Fruit fly (Drosophila melanogaster) whole organism, embryonic: ENCODE data around the gene nudC.

Experiments used
- Ada2b ChIP-seq: fragments of 200-800 bp; sonication (Bioruptor generic); IDR thresholded peaks from 2 replicates; pipeline ENCODE4 v1.3.6; 2022; ENCODE audit warnings: missing biosample characterization, missing genetic modification characterization
- Adf1 ChIP-seq: fragments of 200-800 bp; sonication (Bioruptor generic); IDR thresholded peaks from 2 replicates; pipeline ENCODE4 v1.3.6; 2022; ENCODE audit warnings: missing biosample characterization, missing genetic modification characterization
- Aef1 ChIP-seq: fragments of 200-800 bp; sonication (Bioruptor generic); IDR thresholded peaks from 3 replicates; pipeline ENCODE4 v1.3.6; 2022; ENCODE audit warnings: missing biosample characterization, missing genetic modification characterization
- BEAF-32 ChIP-seq: fragments of 200-800 bp; sonication (Bioruptor generic); optimal IDR thresholded peaks from 3 replicates; lab custom pipeline; 2017; ENCODE audit warnings: missing biosample characterization, missing genetic modification characterization, mild to moderate bottlenecking, moderate library complexity, missing genetic modification reagents
- Bgb ChIP-seq: fragments of 200-800 bp; sonication (Bioruptor generic); IDR thresholded peaks from 2 replicates; pipeline ENCODE4 v1.3.6; 2022; ENCODE audit warnings: missing biosample characterization, missing genetic modification characterization; ENCODE audit not compliant: partially characterized antibody
- CG11398 ChIP-seq: fragments of 200-800 bp; sonication (Bioruptor generic); optimal IDR thresholded peaks from 2 replicates; lab custom pipeline; 2016; ENCODE audit warnings: missing biosample characterization, missing genetic modification characterization
- CG12155 ChIP-seq: fragments of 200-800 bp; sonication (Bioruptor generic); optimal IDR thresholded peaks from 3 replicates; lab custom pipeline; 2016; ENCODE audit warnings: missing biosample characterization, missing genetic modification characterization
- CG12299 ChIP-seq: fragments of 200-800 bp; sonication (Bioruptor generic); optimal IDR thresholded peaks from 2 replicates; lab custom pipeline; 2018; ENCODE audit warnings: missing biosample characterization, mild to moderate bottlenecking, missing genetic modification characterization
- CG12391 ChIP-seq: fragments of 200-800 bp; sonication (Bioruptor generic); optimal IDR thresholded peaks from 3 replicates; lab custom pipeline; 2018; ENCODE audit warnings: missing biosample characterization, mild to moderate bottlenecking, missing genetic modification characterization, moderate library complexity
- CG12769 ChIP-seq: fragments of 200-800 bp; sonication (Bioruptor generic); optimal IDR thresholded peaks from 2 replicates; lab custom pipeline; 2019; ENCODE audit warnings: missing biosample characterization, mild to moderate bottlenecking, missing genetic modification characterization, moderate library complexity
- CG15601 ChIP-seq: fragments of 200-800 bp; sonication (Bioruptor generic); optimal IDR thresholded peaks from 3 replicates; lab custom pipeline; 2019; ENCODE audit warnings: missing biosample characterization, mild to moderate bottlenecking, missing genetic modification characterization, moderate library complexity
- CG18262 ChIP-seq: fragments of 200-800 bp; optimal IDR thresholded peaks from 3 replicates; lab custom pipeline; 2019; ENCODE audit warnings: missing biosample characterization, mild to moderate bottlenecking, missing genetic modification characterization, moderate library complexity
- CG2199 ChIP-seq: fragments of 200-800 bp; sonication (Bioruptor generic); IDR thresholded peaks from 3 replicates; pipeline ENCODE4 v1.3.6; 2022; ENCODE audit warnings: missing biosample characterization, missing genetic modification characterization
- CG30403 ChIP-seq: fragments of 200-800 bp; sonication (Bioruptor generic); optimal IDR thresholded peaks from 3 replicates; lab custom pipeline; 2016; ENCODE audit warnings: missing biosample characterization, missing genetic modification characterization
- CG3726 ChIP-seq: fragments of 200-800 bp; sonication (Bioruptor generic); IDR thresholded peaks from 3 replicates; pipeline ENCODE4, ENCODE4 v1.3.6; 2022; ENCODE audit warnings: missing biosample characterization, missing genetic modification characterization
- CG43689 ChIP-seq: fragments of 200-800 bp; sonication (Bioruptor generic); IDR thresholded peaks from 2 replicates; pipeline ENCODE4 v1.3.6; 2022; ENCODE audit warnings: missing biosample characterization, missing genetic modification characterization
- CG7357 ChIP-seq: fragments of 200-800 bp; sonication (Bioruptor generic); IDR thresholded peaks from 3 replicates; pipeline ENCODE4 v1.3.6; 2022; ENCODE audit warnings: missing biosample characterization, missing genetic modification characterization
- CG7839 ChIP-seq: fragments of 200-800 bp; sonication (Bioruptor generic); optimal IDR thresholded peaks from 3 replicates; lab custom pipeline; 2018; ENCODE audit warnings: missing biosample characterization, mild to moderate bottlenecking, missing genetic modification characterization, moderate library complexity
- CG9215 ChIP-seq: fragments of 200-800 bp; sonication (Bioruptor generic); IDR thresholded peaks from 2 replicates; pipeline ENCODE4 v1.3.6; 2022; ENCODE audit warnings: missing biosample characterization, missing genetic modification characterization
- CG9437 ChIP-seq: fragments of 200-800 bp; sonication (Bioruptor generic); optimal IDR thresholded peaks from 2 replicates; lab custom pipeline; 2018; ENCODE audit warnings: missing biosample characterization, mild to moderate bottlenecking, missing genetic modification characterization
- CG9876 ChIP-seq: fragments of 200-800 bp; sonication (Bioruptor generic); optimal IDR thresholded peaks from 2 replicates; lab custom pipeline; 2016; ENCODE audit warnings: missing biosample characterization, missing genetic modification characterization
- CrebB ChIP-seq: fragments of 200-800 bp; sonication (Bioruptor generic); optimal IDR thresholded peaks from 3 replicates; lab custom pipeline; 2018; ENCODE audit warnings: missing biosample characterization, mild to moderate bottlenecking, missing genetic modification characterization
- Dip3 ChIP-seq: fragments of 200-800 bp; sonication (Bioruptor generic); optimal IDR thresholded peaks from 3 replicates; lab custom pipeline; 2016; ENCODE audit warnings: missing biosample characterization, missing genetic modification characterization
- Doc3 ChIP-seq: fragments of 200-800 bp; sonication (Bioruptor generic); IDR thresholded peaks from 3 replicates; pipeline ENCODE4 v1.3.6; 2022; ENCODE audit warnings: missing biosample characterization, missing genetic modification characterization; ENCODE audit not compliant: partially characterized antibody
- E2f1 ChIP-seq: fragments of 200-800 bp; sonication (Bioruptor generic); IDR thresholded peaks from 2 replicates; pipeline ENCODE4 v1.3.6; 2022; ENCODE audit warnings: missing biosample characterization, missing genetic modification characterization
- E2f2 ChIP-seq: fragments of 200-800 bp; sonication (Bioruptor generic); IDR thresholded peaks from 2 replicates; pipeline ENCODE4 v1.3.6; 2022; ENCODE audit warnings: missing biosample characterization, missing genetic modification characterization
- GATAe ChIP-seq: fragments of 200-800 bp; sonication (Bioruptor generic); conservative IDR thresholded peaks from 2 replicates; pipeline ENCODE4 v1.3.6; 2022; ENCODE audit warnings: missing biosample characterization, missing genetic modification characterization
- Mes4 ChIP-seq: fragments of 200-800 bp; sonication (Bioruptor generic); optimal IDR thresholded peaks from 2 replicates; lab custom pipeline; 2016; ENCODE audit warnings: missing biosample characterization, missing genetic modification characterization
- NFAT ChIP-seq: fragments of 200-800 bp; sonication (Bioruptor generic); IDR thresholded peaks from 2 replicates; pipeline ENCODE4 v1.3.6; 2022; ENCODE audit warnings: missing biosample characterization, missing genetic modification characterization
- NfI ChIP-seq: fragments of 200-800 bp; sonication (Bioruptor generic); optimal IDR thresholded peaks from 3 replicates; lab custom pipeline; 2018; ENCODE audit warnings: missing biosample characterization, mild to moderate bottlenecking, missing genetic modification characterization, moderate library complexity
- Oli ChIP-seq: fragments of 200-800 bp; sonication (Bioruptor generic); optimal IDR thresholded peaks from 2 replicates; lab custom pipeline; 2018; ENCODE audit warnings: missing biosample characterization, mild to moderate bottlenecking, missing genetic modification characterization, moderate library complexity
- PHDP ChIP-seq: fragments of 200-800 bp; sonication (Bioruptor generic); optimal IDR thresholded peaks from 3 replicates; lab custom pipeline; 2018; ENCODE audit warnings: missing biosample characterization, mild to moderate bottlenecking, missing genetic modification characterization, moderate library complexity
- Scr ChIP-seq: fragments of 200-800 bp; sonication (Bioruptor generic); IDR thresholded peaks from 2 replicates; pipeline ENCODE4 v1.3.6; 2022; ENCODE audit warnings: missing biosample characterization, missing genetic modification characterization; ENCODE audit not compliant: partially characterized antibody
- Sox102F ChIP-seq: fragments of 200-800 bp; sonication (Bioruptor generic); optimal IDR thresholded peaks from 2 replicates; lab custom pipeline; 2018; ENCODE audit warnings: missing biosample characterization, mild to moderate bottlenecking, missing genetic modification characterization, moderate library complexity
- ase ChIP-seq: fragments of 200-800 bp; sonication (Bioruptor generic); IDR thresholded peaks from 3 replicates; pipeline ENCODE4 v1.3.6; 2022; ENCODE audit warnings: missing biosample characterization, missing genetic modification characterization
- bcd ChIP-seq: fragments of 200-800 bp; sonication (Bioruptor generic); optimal IDR thresholded peaks from 2 replicates; lab custom pipeline; 2017; ENCODE audit warnings: missing biosample characterization, mild to moderate bottlenecking, missing genetic modification characterization
- btn ChIP-seq: fragments of 200-800 bp; sonication (Bioruptor generic); optimal IDR thresholded peaks from 2 replicates; lab custom pipeline; 2016; ENCODE audit warnings: missing biosample characterization, missing genetic modification characterization
- da ChIP-seq: fragments of 200-800 bp; sonication (Bioruptor generic); optimal IDR thresholded peaks from 2 replicates; lab custom pipeline; 2016; ENCODE audit warnings: missing biosample characterization, missing genetic modification characterization
- disco-r ChIP-seq: fragments of 200-800 bp; sonication (Bioruptor generic); optimal IDR thresholded peaks from 2 replicates; lab custom pipeline; 2016; ENCODE audit warnings: missing biosample characterization, missing genetic modification characterization
- dm ChIP-seq: fragments of 200-800 bp; sonication (Bioruptor generic); optimal IDR thresholded peaks from 3 replicates; lab custom pipeline; 2016; ENCODE audit warnings: missing biosample characterization, missing genetic modification characterization
- ems ChIP-seq: fragments of 200-800 bp; sonication (Bioruptor generic); optimal IDR thresholded peaks from 3 replicates; lab custom pipeline; 2016; ENCODE audit warnings: missing biosample characterization, missing genetic modification characterization
- en ChIP-seq: fragments of 200-800 bp; sonication (Bioruptor generic); optimal IDR thresholded peaks from 2 replicates; lab custom pipeline; 2016; ENCODE audit warnings: missing biosample characterization, missing genetic modification characterization
- esg ChIP-seq: fragments of 200-800 bp; sonication (Bioruptor generic); conservative IDR thresholded peaks from 2 replicates; pipeline ENCODE4 v1.3.6; 2022; ENCODE audit warnings: missing biosample characterization, missing genetic modification characterization
- exex ChIP-seq: fragments of 200-800 bp; sonication (Bioruptor generic); optimal IDR thresholded peaks from 4 replicates; lab custom pipeline; 2018; ENCODE audit warnings: missing biosample characterization, mild to moderate bottlenecking, missing genetic modification characterization, moderate library complexity
- gcm ChIP-seq: fragments of 200-800 bp; sonication (Bioruptor generic); optimal IDR thresholded peaks from 2 replicates; lab custom pipeline; 2019; ENCODE audit warnings: missing biosample characterization, mild to moderate bottlenecking, missing genetic modification characterization, moderate library complexity
- ind ChIP-seq: fragments of 200-800 bp; sonication (Bioruptor generic); optimal IDR thresholded peaks from 3 replicates; lab custom pipeline; 2016; ENCODE audit warnings: missing biosample characterization, missing genetic modification characterization
- nerfin-2 ChIP-seq: fragments of 200-800 bp; sonication (Bioruptor generic); IDR thresholded peaks from 2 replicates; pipeline ENCODE4 v1.3.6; 2022; ENCODE audit warnings: missing biosample characterization, missing genetic modification characterization; ENCODE audit not compliant: partially characterized antibody
- pita ChIP-seq: fragments of 200-800 bp; sonication (Bioruptor generic); optimal IDR thresholded peaks from 2 replicates; lab custom pipeline; 2017; ENCODE audit warnings: missing biosample characterization, mild to moderate bottlenecking, missing genetic modification characterization
- row ChIP-seq: fragments of 200-800 bp; sonication (Bioruptor generic); IDR thresholded peaks from 3 replicates; pipeline ENCODE4 v1.3.6; 2022; ENCODE audit warnings: missing biosample characterization, missing genetic modification characterization
- schlank ChIP-seq: fragments of 200-800 bp; sonication (Bioruptor generic); optimal IDR thresholded peaks from 2 replicates; lab custom pipeline; 2018; ENCODE audit warnings: missing biosample characterization, mild to moderate bottlenecking, missing genetic modification characterization
- tup ChIP-seq: fragments of 200-800 bp; sonication (Bioruptor generic); optimal IDR thresholded peaks from 2 replicates; lab custom pipeline; 2016; ENCODE audit warnings: missing biosample characterization, mild to moderate bottlenecking, missing genetic modification characterization, moderate library complexity

The nudC gene

dm6 chr3L:16806823-16807325, 2.1 kb downstream of the nudC start (continued):
- no peak for TF ChIP-seq CG9876 (GFP tag; lab: Kevin White, UChicago)
- peak; percentile 20; the same call in 1 of the 2 replicates for TF ChIP-seq E2f1
- peak; percentile 69 for TF ChIP-seq bcd (GFP tag; lab: Kevin White, UChicago)
- TF ChIP-seq nerfin-2 (GFP tag; lab: Robert Waterston, UW), result no peak
- TF ChIP-seq Sox102F (GFP tag; lab: Kevin White, UChicago), result peak; percentile 73
- 0 out of 3 replicates have a peak, but pooled peaks have one; percentile 50 for TF ChIP-seq CG7357 (GFP tag; lab: Robert Waterston, UW)
- peak; percentile 72 for TF ChIP-seq CG30403 (GFP tag; lab: Kevin White, UChicago)
- TF ChIP-seq row (GFP tag; lab: Robert Waterston, UW), result peak; percentile 70
- TF ChIP-seq tup (GFP tag; lab: Kevin White, UChicago), result no peak
- TF ChIP-seq btn (GFP tag; lab: Kevin White, UChicago), result no peak
- no peak for TF ChIP-seq BEAF-32 (GFP tag; lab: Kevin White, UChicago)
- TF ChIP-seq E2f2, result no peak; the same call in 1 of the 2 replicates
- peak; percentile 76 for TF ChIP-seq Oli (tag; lab: Kevin White, UChicago)
- peak; percentile 76 for TF ChIP-seq PHDP (tag; lab: Kevin White, UChicago)
- TF ChIP-seq NfI (GFP tag; lab: Kevin White, UChicago), result peak; percentile 68
- peak; percentile 13 for TF ChIP-seq schlank (tag; lab: Kevin White, UChicago)
- TF ChIP-seq exex (tag; lab: Kevin White, UChicago), result no peak
- no peak for TF ChIP-seq Doc3 (GFP tag; lab: Robert Waterston, UW)
- TF ChIP-seq CG18262 (tag; lab: Kevin White, UChicago), result peak; percentile 89
- TF ChIP-seq CG12299, result no peak
- TF ChIP-seq da, result no peak
- TF ChIP-seq CG2199 (GFP tag; lab: Robert Waterston, UW), result no peak
- no peak for TF ChIP-seq Scr (GFP tag; lab: Robert Waterston, UW)
- TF ChIP-seq CG9215, result peak; percentile 48
- no peak; the same call in 2 of the 3 replicates for TF ChIP-seq Aef1 (GFP tag; lab: Robert Waterston, UW)
- peak; percentile 76 for TF ChIP-seq CG7839
- no peak for TF ChIP-seq Dip3 (GFP tag; lab: Kevin White, UChicago)
- peak; percentile 11 for TF ChIP-seq CG12769 (tag; lab: Kevin White, UChicago)
- no peak for TF ChIP-seq CrebB (tag; lab: Kevin White, UChicago)
- no peak for TF ChIP-seq GATAe (GFP tag; lab: Robert Waterston, UW)
- TF ChIP-seq Adf1, result no peak
- no peak for TF ChIP-seq Bgb (GFP tag; lab: Robert Waterston, UW)
- TF ChIP-seq CG12391 (tag; lab: Kevin White, UChicago), result peak; percentile 75
- TF ChIP-seq CG11398, result no peak
- peak; percentile 40 for TF ChIP-seq esg (GFP tag; lab: Robert Waterston, UW)
- peak; percentile 53 for TF ChIP-seq CG12155 (GFP tag; lab: Kevin White, UChicago)
- TF ChIP-seq Mes4 (GFP tag; lab: Kevin White, UChicago), result no peak
- no peak for TF ChIP-seq dm
- peak; percentile 64 for TF ChIP-seq gcm
- TF ChIP-seq pita (GFP tag; lab: Kevin White, UChicago), result no peak
- TF ChIP-seq CG3726, result no peak
- TF ChIP-seq CG9437 (GFP tag; lab: Kevin White, UChicago), result peak; percentile 76
- TF ChIP-seq ase (GFP tag; lab: Robert Waterston, UW), result no peak
- no peak for TF ChIP-seq en
- TF ChIP-seq Ada2b, result peak; percentile 54
- no peak for TF ChIP-seq NFAT (GFP tag; lab: Robert Waterston, UW)
- TF ChIP-seq CG15601, result peak; percentile 64
- TF ChIP-seq ems (GFP tag; lab: Kevin White, UChicago), result no peak
- TF ChIP-seq CG43689, result no peak
- TF ChIP-seq ind, result peak; percentile 30
- no peak for TF ChIP-seq disco-r (GFP tag; lab: Kevin White, UChicago)
